Fruit fly (Drosophila melanogaster) whole organism, embryonic: ENCODE data around the gene PolD2.

ENCODE experiments used
- BtbVII ChIP-seq: fragments of 200-800 bp; sonication (Bioruptor generic); optimal IDR thresholded peaks from 3 replicates; lab custom pipeline; 2017; ENCODE audit warnings: missing biosample characterization, mild to moderate bottlenecking, missing genetic modification characterization
- CG10267 ChIP-seq: fragments of 200-800 bp; sonication (Bioruptor generic); optimal IDR thresholded peaks from 2 replicates; lab custom pipeline; 2018; ENCODE audit warnings: missing biosample characterization, mild to moderate bottlenecking, missing genetic modification characterization, moderate library complexity
- CG10462 ChIP-seq: fragments of 200-800 bp; sonication (Bioruptor generic); optimal IDR thresholded peaks from 2 replicates; lab custom pipeline; 2016; ENCODE audit warnings: missing biosample characterization, missing genetic modification characterization
- CG1602 ChIP-seq: fragments of 200-800 bp; sonication (Bioruptor generic); optimal IDR thresholded peaks from 3 replicates; lab custom pipeline; 2016; ENCODE audit warnings: missing biosample characterization, missing genetic modification characterization
- CG17328 ChIP-seq: fragments of 200-800 bp; sonication (Bioruptor generic); IDR thresholded peaks from 2 replicates; pipeline ENCODE4 v1.3.6; 2022; ENCODE audit warnings: missing biosample characterization, missing genetic modification characterization
- CG1832 ChIP-seq: fragments of 200-800 bp; sonication (Bioruptor generic); optimal IDR thresholded peaks from 2 replicates; lab custom pipeline; 2017; ENCODE audit warnings: missing biosample characterization, mild to moderate bottlenecking, missing genetic modification characterization, inconsistent platforms
- CG2199 ChIP-seq: fragments of 200-800 bp; sonication (Bioruptor generic); IDR thresholded peaks from 3 replicates; pipeline ENCODE4 v1.3.6; 2022; ENCODE audit warnings: missing biosample characterization, missing genetic modification characterization
- CG2875 ChIP-seq: fragments of 200-800 bp; sonication (Bioruptor generic); optimal IDR thresholded peaks from 2 replicates; lab custom pipeline; 2017; ENCODE audit warnings: missing biosample characterization, mild to moderate bottlenecking, missing genetic modification characterization, missing genetic modification reagents
- CG4282 ChIP-seq: fragments of 200-800 bp; sonication (Bioruptor generic); optimal IDR thresholded peaks from 2 replicates; lab custom pipeline; 2016; ENCODE audit warnings: missing biosample characterization, missing genetic modification characterization
- CG4617 ChIP-seq: fragments of 200-800 bp; sonication (Bioruptor generic); optimal IDR thresholded peaks from 3 replicates; lab custom pipeline; 2016; ENCODE audit warnings: missing biosample characterization, missing genetic modification characterization, borderline replicate concordance
- CG7357 ChIP-seq: fragments of 200-800 bp; sonication (Bioruptor generic); IDR thresholded peaks from 3 replicates; pipeline ENCODE4 v1.3.6; 2022; ENCODE audit warnings: missing biosample characterization, missing genetic modification characterization
- CG7987 ChIP-seq: fragments of 200-800 bp; sonication (Bioruptor generic); optimal IDR thresholded peaks from 2 replicates; lab custom pipeline; 2018; ENCODE audit warnings: missing biosample characterization, mild to moderate bottlenecking, missing genetic modification characterization, moderate library complexity
- CG8359 ChIP-seq: fragments of 200-800 bp; sonication (Bioruptor generic); optimal IDR thresholded peaks from 2 replicates; lab custom pipeline; 2017; ENCODE audit warnings: missing biosample characterization, mild to moderate bottlenecking, missing genetic modification characterization, borderline replicate concordance
- CG8388 ChIP-seq: fragments of 200-800 bp; sonication (Bioruptor generic); optimal IDR thresholded peaks from 2 replicates; lab custom pipeline; 2019; ENCODE audit warnings: missing biosample characterization, mild to moderate bottlenecking, missing genetic modification characterization, moderate library complexity
- CG9876 ChIP-seq: fragments of 200-800 bp; sonication (Bioruptor generic); optimal IDR thresholded peaks from 2 replicates; lab custom pipeline; 2016; ENCODE audit warnings: missing biosample characterization, missing genetic modification characterization
- Camta ChIP-seq: fragments of 200-800 bp; sonication (Bioruptor generic); optimal IDR thresholded peaks from 2 replicates; lab custom pipeline; 2016; ENCODE audit warnings: missing biosample characterization, missing genetic modification characterization
- Dip2 ChIP-seq: fragments of 200-800 bp; sonication (Bioruptor generic); IDR thresholded peaks from 2 replicates; pipeline ENCODE4 v1.3.6; 2022; ENCODE audit warnings: missing biosample characterization, missing genetic modification characterization
- Drgx ChIP-seq: fragments of 200-800 bp; sonication (Bioruptor generic); IDR thresholded peaks from 2 replicates; pipeline ENCODE4 v1.3.6; 2022; ENCODE audit warnings: missing biosample characterization, missing genetic modification characterization
- HHEX ChIP-seq: fragments of 200-800 bp; sonication (Bioruptor generic); optimal IDR thresholded peaks from 3 replicates; lab custom pipeline; 2017; ENCODE audit warnings: missing biosample characterization, mild to moderate bottlenecking, missing genetic modification characterization, missing genetic modification reagents
- Hr51 ChIP-seq, 2 experiments: fragments of 200-800 bp; sonication (Bioruptor generic); optimal IDR thresholded peaks; 2 replicates in 1 of 2; 3 replicates in 1 of 2; lab custom pipeline; 2016 to 2018; ENCODE audit warnings: missing biosample characterization in 2 of 2, missing genetic modification characterization in 2 of 2, mild to moderate bottlenecking in 1 of 2, moderate library complexity in 1 of 2
- MESR4 ChIP-seq: fragments of 200-800 bp; sonication (Bioruptor generic); optimal IDR thresholded peaks from 2 replicates; lab custom pipeline; 2018; ENCODE audit warnings: missing biosample characterization, mild to moderate bottlenecking, missing genetic modification characterization, moderate library complexity
- MTF-1 ChIP-seq: fragments of 200-800 bp; sonication (Bioruptor generic); optimal IDR thresholded peaks from 2 replicates; lab custom pipeline; 2018; ENCODE audit warnings: missing biosample characterization, mild to moderate bottlenecking, missing genetic modification characterization, borderline replicate concordance
- Mrtf ChIP-seq: fragments of 200-800 bp; sonication (Bioruptor generic); IDR thresholded peaks from 3 replicates; pipeline ENCODE4 v1.3.6; 2022; ENCODE audit warnings: missing biosample characterization, missing genetic modification characterization
- Myb ChIP-seq: fragments of 200-800 bp; sonication (Bioruptor generic); optimal IDR thresholded peaks from 2 replicates; lab custom pipeline; 2016; ENCODE audit warnings: missing biosample characterization, missing genetic modification characterization
- Oli ChIP-seq: fragments of 200-800 bp; sonication (Bioruptor generic); optimal IDR thresholded peaks from 2 replicates; lab custom pipeline; 2018; ENCODE audit warnings: missing biosample characterization, mild to moderate bottlenecking, missing genetic modification characterization, moderate library complexity
- al ChIP-seq: fragments of 200-800 bp; sonication (Bioruptor generic); IDR thresholded peaks from 2 replicates; pipeline ENCODE4 v1.3.6; 2022; ENCODE audit warnings: missing biosample characterization, missing genetic modification characterization
- ato ChIP-seq: fragments of 200-800 bp; sonication (Bioruptor generic); IDR thresholded peaks from 2 replicates; pipeline ENCODE4 v1.3.6; 2022; ENCODE audit warnings: missing biosample characterization, missing genetic modification characterization; ENCODE audit not compliant: partially characterized antibody
- btn ChIP-seq: fragments of 200-800 bp; sonication (Bioruptor generic); optimal IDR thresholded peaks from 2 replicates; lab custom pipeline; 2016; ENCODE audit warnings: missing biosample characterization, missing genetic modification characterization
- cato ChIP-seq: fragments of 200-800 bp; sonication (Bioruptor generic); optimal IDR thresholded peaks from 2 replicates; lab custom pipeline; 2016; ENCODE audit warnings: missing biosample characterization, missing genetic modification characterization, borderline replicate concordance
- chinmo ChIP-seq: fragments of 200-800 bp; sonication (Bioruptor generic); IDR thresholded peaks from 4 replicates; pipeline ENCODE4 v1.3.6; 2022; ENCODE audit warnings: missing biosample characterization, missing genetic modification characterization; ENCODE audit not compliant: partially characterized antibody
- disco-r ChIP-seq: fragments of 200-800 bp; sonication (Bioruptor generic); optimal IDR thresholded peaks from 2 replicates; lab custom pipeline; 2016; ENCODE audit warnings: missing biosample characterization, missing genetic modification characterization
- eve ChIP-seq, 2 experiments: fragments of >200 bp; optimal IDR thresholded peaks; 2 replicates each; lab custom pipeline; 2017; ENCODE audit warnings: missing biosample characterization in 2 of 2, missing genetic modification characterization in 2 of 2
- exex ChIP-seq: fragments of 200-800 bp; sonication (Bioruptor generic); optimal IDR thresholded peaks from 4 replicates; lab custom pipeline; 2018; ENCODE audit warnings: missing biosample characterization, mild to moderate bottlenecking, missing genetic modification characterization, moderate library complexity
- fru ChIP-seq: fragments of >200 bp; optimal IDR thresholded peaks from 2 replicates; lab custom pipeline; 2017
- hkb ChIP-seq, 2 experiments: fragments of 200-800 bp in 1 of 2; fragments of >200 bp in 1 of 2; sonication (Bioruptor generic) in 1 of 2; IDR thresholded peaks in 1 of 2; optimal IDR thresholded peaks in 1 of 2; 2 replicates each; pipeline versions ENCODE4 v1.3.6 to Lab custom; 2017 to 2022; ENCODE audit warnings: missing biosample characterization in 1 of 2, missing genetic modification characterization in 1 of 2
- nom ChIP-seq: fragments of 200-800 bp; sonication (Bioruptor generic); optimal IDR thresholded peaks from 2 replicates; lab custom pipeline; 2017; ENCODE audit warnings: missing biosample characterization, missing genetic modification characterization, mild to moderate bottlenecking, moderate library complexity, missing genetic modification reagents
- rib ChIP-seq: fragments of 200-800 bp; sonication (Bioruptor generic); IDR thresholded peaks from 2 replicates; pipeline ENCODE4 v1.3.6; 2022; ENCODE audit warnings: missing biosample characterization, missing genetic modification characterization
- row ChIP-seq: fragments of 200-800 bp; sonication (Bioruptor generic); IDR thresholded peaks from 3 replicates; pipeline ENCODE4 v1.3.6; 2022; ENCODE audit warnings: missing biosample characterization, missing genetic modification characterization
- sd ChIP-seq: fragments of 200-800 bp; sonication (Bioruptor generic); optimal IDR thresholded peaks from 3 replicates; lab custom pipeline; 2018; ENCODE audit warnings: missing biosample characterization, mild to moderate bottlenecking, missing genetic modification characterization, moderate library complexity
- trem ChIP-seq: fragments of 200-800 bp; optimal IDR thresholded peaks from 3 replicates; lab custom pipeline; 2019; ENCODE audit warnings: missing biosample characterization, mild to moderate bottlenecking, missing genetic modification characterization, moderate library complexity
- vvl ChIP-seq: fragments of 200-800 bp; sonication (Bioruptor generic); IDR thresholded peaks from 2 replicates; pipeline ENCODE4 v1.3.6; 2022; ENCODE audit warnings: missing biosample characterization, missing genetic modification characterization

PolD2 gene

dm6 chr3L:1738375-1739328, 36.8 kb upstream of the PolD2 start, which contains the start of gene Gk2 (continued):
- no peak for TF ChIP-seq disco-r
- no peak for TF ChIP-seq HHEX (GFP tag; lab: Kevin White, UChicago)
- no peak for TF ChIP-seq Oli (tag; lab: Kevin White, UChicago)
- no peak for TF ChIP-seq CG1602 (GFP tag; lab: Kevin White, UChicago)
- TF ChIP-seq, all 482 proteins: peak for 75

DNA sequence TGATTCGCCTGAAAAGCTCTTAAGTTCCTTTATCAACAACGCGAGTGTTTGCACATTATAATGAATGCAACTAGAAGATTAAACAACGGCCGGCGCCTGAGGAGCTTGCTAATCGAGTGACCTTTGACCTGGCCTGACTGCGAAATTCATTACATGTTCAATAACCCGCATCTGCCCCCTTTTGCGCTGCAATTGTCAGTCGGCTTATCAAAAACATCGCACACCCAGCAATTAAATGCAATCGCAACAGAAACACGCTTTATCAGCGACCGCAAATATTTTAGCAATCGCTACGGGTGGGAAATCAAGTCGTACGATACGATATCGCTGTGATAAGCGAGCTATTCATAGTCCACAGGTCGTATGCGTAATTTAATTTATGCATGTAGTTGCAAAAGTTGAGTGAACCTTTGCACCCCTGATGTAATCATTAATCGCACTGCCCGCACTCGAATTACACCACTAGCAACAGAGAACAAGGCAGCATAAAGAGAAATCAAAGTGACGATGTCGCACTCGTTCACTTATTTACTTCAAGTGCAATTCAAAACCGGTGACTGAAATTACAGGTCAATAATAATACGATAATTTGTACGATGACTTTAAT, 35.8 kb upstream of the PolD2 start:
- TF ChIP-seq row (GFP tag; lab: Robert Waterston, UW), result no peak
- TF ChIP-seq CG7357 (GFP tag; lab: Robert Waterston, UW), result no peak
- TF ChIP-seq Drgx (GFP tag; lab: Robert Waterston, UW), result peak; percentile 12; the same call in 1 of the 2 replicates
- peak; percentile 5 for TF ChIP-seq nom
- TF ChIP-seq CG9876 (GFP tag; lab: Kevin White, UChicago), result no peak
- TF ChIP-seq Hr51 (GFP tag; optimal IDR thresholded peaks at IDR 0.05; lab: Kevin White, UChicago), result no peak
- no peak for TF ChIP-seq MTF-1 (GFP tag; lab: Kevin White, UChicago)
- TF ChIP-seq chinmo (GFP tag; lab: Robert Waterston, UW), result 0 out of 4 replicates have a peak, but pooled peaks have one; percentile 25
- TF ChIP-seq CG17328 (GFP tag; lab: Robert Waterston, UW), result no peak
- TF ChIP-seq, all 482 proteins: peak for 3

- peak; percentile 70; the same call in 2 of the 3 replicates for TF ChIP-seq Mrtf (GFP tag; lab: Robert Waterston, UW)
- no peak for TF ChIP-seq btn
- 0 out of 2 replicates have a peak, but pooled peaks have one; percentile 26 for TF ChIP-seq rib (GFP tag; lab: Robert Waterston, UW)
- TF ChIP-seq Camta, result peak; percentile 53
- no peak for TF ChIP-seq BtbVII (GFP tag; lab: Kevin White, UChicago)
- TF ChIP-seq CG4617 (GFP tag; lab: Kevin White, UChicago), result no peak
- no peak for TF ChIP-seq CG2199 (GFP tag; lab: Robert Waterston, UW)
- TF ChIP-seq al (GFP tag; lab: Robert Waterston, UW), result peak; percentile 69
- no peak for TF ChIP-seq fru (lab: Kevin White, UChicago)
- TF ChIP-seq cato (GFP tag; lab: Kevin White, UChicago), result peak; percentile 27
- no peak for TF ChIP-seq CG2875 (GFP tag; lab: Kevin White, UChicago)
- TF ChIP-seq sd, result peak; percentile 87
- peak; percentile 89 for TF ChIP-seq vvl (GFP tag; lab: Robert Waterston, UW)
- no peak for TF ChIP-seq ato
- peak; percentile 83; the same call in 3 of the 4 replicates for TF ChIP-seq chinmo (GFP tag; lab: Robert Waterston, UW)
- peak; percentile 37 for TF ChIP-seq Myb (GFP tag; lab: Kevin White, UChicago)
- no peak for TF ChIP-seq MESR4
- TF ChIP-seq hkb (optimal IDR thresholded peaks at IDR 0.05; lab: Kevin White, UChicago), result no peak
- peak; percentile 52 for TF ChIP-seq hkb (GFP tag; IDR thresholded peaks at IDR 0.05; lab: Robert Waterston, UW)
- TF ChIP-seq CG7987 (GFP tag; lab: Kevin White, UChicago), result no peak
- no peak for TF ChIP-seq CG8359
- no peak for TF ChIP-seq exex (tag; lab: Kevin White, UChicago)
- no peak for TF ChIP-seq trem (tag; lab: Kevin White, UChicago)
- no peak for TF ChIP-seq eve (GFP tag; optimal IDR thresholded peaks at IDR 0.05; lab: Kevin White, UChicago)
- no peak for TF ChIP-seq CG4282 (GFP tag; lab: Kevin White, UChicago)
- peak; percentile 19 for TF ChIP-seq CG10267 (tag; lab: Kevin White, UChicago)
- TF ChIP-seq CG8388, result peak; percentile 2
- peak; percentile 0 for TF ChIP-seq CG10462
- TF ChIP-seq Dip2 (GFP tag; lab: Robert Waterston, UW), result no peak
- no peak for TF ChIP-seq CG1832 (GFP tag; lab: Kevin White, UChicago)
Observed at dm6 chr3L:1740129-1740975, 35.1 kb upstream of the PolD2 start.
